Worm (Caenorhabditis elegans) whole organism, midembryonic: ENCODE data around the gene C29H12.6.

Experiments used
- flt-1 ChIP-seq: fragments of 200-800 bp; sonication (Bioruptor generic); IDR thresholded peaks from 2 replicates; pipeline ENCODE4 v1.3.6; 2022; ENCODE audit warnings: missing genetic modification characterization, missing compliant biosample characterization
- med-1 ChIP-seq: sonication (generic microtip); optimal IDR thresholded peaks from 2 replicates; lab custom pipeline; 2017; ENCODE audit warnings: missing genetic modification characterization, mild to moderate bottlenecking, missing compliant biosample characterization, antibody characterized with exemption, missing genetic modification reagents; ENCODE audit not compliant: insufficient read depth
- tab-1 ChIP-seq: fragments of 200-800 bp; sonication (Bioruptor generic); IDR thresholded peaks from 2 replicates; pipeline ENCODE4 v1.3.6; 2022; ENCODE audit warnings: missing genetic modification characterization, missing compliant biosample characterization

ce11 chrII:6135530-6135929 lies 17.5 kb upstream of the C29H12.6 start:
- no peak for TF ChIP-seq med-1
- TF ChIP-seq tab-1 (GFP tag; lab: Robert Waterston, UW), result no peak
- TF ChIP-seq flt-1, result no peak
